Worm (Caenorhabditis elegans) whole organism, L4 larva: Measurements from ENCODE around the gene sdz-38.

ENCODE experiments used
- Y105C5A.15 ChIP-seq: fragments of 200-800 bp; sonication (Bioruptor generic); IDR thresholded peaks from 2 replicates; pipeline ENCODE4 v1.3.6; 2022; ENCODE audit warnings: missing genetic modification characterization, missing compliant biosample characterization
- Y5F2A.4 ChIP-seq: fragments of 200-800 bp; sonication (Bioruptor generic); optimal IDR thresholded peaks from 2 replicates; lab custom pipeline; 2018; ENCODE audit warnings: mild to moderate bottlenecking, missing genetic modification characterization, missing compliant biosample characterization
- arid-1 ChIP-seq: fragments of 200-800 bp; sonication (Bioruptor generic); conservative IDR thresholded peaks from 2 replicates; pipeline ENCODE4 v1.3.6; 2022; ENCODE audit warnings: missing genetic modification reagents, missing genetic modification characterization, missing compliant biosample characterization
- ceh-20 ChIP-seq: fragments of 200-800 bp; sonication (Bioruptor generic); IDR thresholded peaks from 2 replicates; pipeline ENCODE4 v1.3.6; 2022; ENCODE audit warnings: missing genetic modification reagents, missing genetic modification characterization, missing compliant biosample characterization
- ceh-62 ChIP-seq: sonication (generic microtip); optimal IDR thresholded peaks from 2 replicates; lab custom pipeline; 2017; ENCODE audit warnings: missing biosample characterization, missing genetic modification characterization
- ceh-82 ChIP-seq: sonication (generic microtip); optimal IDR thresholded peaks from 2 replicates; lab custom pipeline; 2017; ENCODE audit warnings: missing biosample characterization, missing genetic modification characterization
- ces-1 ChIP-seq: fragments of 150-350 bp; sonication (generic microtip); optimal IDR thresholded peaks from 4 replicates; lab custom pipeline; 2014; ENCODE audit warnings: missing biosample characterization, missing genetic modification reagents, missing genetic modification characterization
- daf-16 ChIP-seq, 3 experiments: sonication (generic microtip); optimal IDR thresholded peaks; 2 replicates each; lab custom pipeline; 2016 to 2017; ENCODE audit warnings: missing genetic modification characterization in 3 of 3, missing genetic modification reagents in 3 of 3, mild to moderate bottlenecking in 2 of 3, missing compliant biosample characterization in 2 of 3, missing biosample characterization in 1 of 3, moderate library complexity in 1 of 3
- dpl-1 ChIP-seq: fragments of 150-350 bp; optimal IDR thresholded peaks from 2 replicates; lab custom pipeline; 2014; ENCODE audit warnings: missing biosample characterization, missing genetic modification reagents, missing genetic modification characterization
- fkh-10 ChIP-seq: fragments of 150-350 bp; optimal IDR thresholded peaks from 2 replicates; lab custom pipeline; 2014; ENCODE audit warnings: missing biosample characterization, missing genetic modification reagents, missing genetic modification characterization
- hlh-11 ChIP-seq: fragments of 200-800 bp; sonication (Bioruptor generic); optimal IDR thresholded peaks from 2 replicates; lab custom pipeline; 2018; ENCODE audit warnings: mild to moderate bottlenecking, missing genetic modification characterization, missing compliant biosample characterization
- hlh-30 ChIP-seq: sonication (generic microtip); optimal IDR thresholded peaks from 2 replicates; lab custom pipeline; 2017; ENCODE audit warnings: antibody characterized with exemption, mild to moderate bottlenecking, missing genetic modification characterization, missing compliant biosample characterization; ENCODE audit not compliant: insufficient read depth
- hmg-1.1 ChIP-seq: fragments of 200-800 bp; sonication (Bioruptor generic); IDR thresholded peaks from 2 replicates; pipeline ENCODE4 v1.3.6; 2022; ENCODE audit warnings: missing genetic modification reagents, missing genetic modification characterization, missing compliant biosample characterization
- jun-1 ChIP-seq: fragments of 150-350 bp; optimal IDR thresholded peaks from 2 replicates; lab custom pipeline; 2014; ENCODE audit warnings: missing biosample characterization, missing genetic modification reagents, missing genetic modification characterization
- lin-39 ChIP-seq: fragments of 150-350 bp; optimal IDR thresholded peaks from 2 replicates; lab custom pipeline; 2014; ENCODE audit warnings: missing biosample characterization, missing genetic modification reagents, missing genetic modification characterization
- lsy-2 ChIP-seq, 2 experiments: fragments of 150-350 bp in 1 of 2; sonication (generic microtip) in 1 of 2; optimal IDR thresholded peaks; 2 replicates each; lab custom pipeline; 2014 to 2017; ENCODE audit warnings: missing biosample characterization in 2 of 2, missing genetic modification characterization in 2 of 2
- madf-5 ChIP-seq, 2 experiments: fragments of 200-800 bp; sonication (Bioruptor generic); IDR thresholded peaks; 2 replicates each; pipeline ENCODE4 v1.3.6; 2022; ENCODE audit warnings: missing compliant biosample characterization in 2 of 2, missing genetic modification characterization in 2 of 2
- mdl-1 ChIP-seq, 2 experiments: fragments of 150-350 bp in 1 of 2; sonication (generic microtip) in 1 of 2; optimal IDR thresholded peaks; 2 replicates each; lab custom pipeline; 2014 to 2017; ENCODE audit warnings: missing biosample characterization in 2 of 2, missing genetic modification characterization in 2 of 2
- mes-2 ChIP-seq: sonication (generic microtip); optimal IDR thresholded peaks from 2 replicates; lab custom pipeline; 2016; ENCODE audit warnings: missing genotype, mild to moderate bottlenecking, missing genetic modification characterization, missing compliant biosample characterization; ENCODE audit not compliant: poor library complexity, severe bottlenecking
- mxl-3 ChIP-seq: fragments of 200-800 bp; sonication (Bioruptor generic); optimal IDR thresholded peaks from 2 replicates; lab custom pipeline; 2018; ENCODE audit warnings: mild to moderate bottlenecking, missing genetic modification characterization, missing compliant biosample characterization
- nhr-10 ChIP-seq: fragments of 150-350 bp; optimal IDR thresholded peaks from 2 replicates; lab custom pipeline; 2014; ENCODE audit warnings: missing biosample characterization, missing genetic modification characterization
- nhr-11 ChIP-seq: fragments of 150-350 bp; optimal IDR thresholded peaks from 2 replicates; lab custom pipeline; 2014; ENCODE audit warnings: missing biosample characterization, missing genetic modification characterization
- nhr-28 ChIP-seq: fragments of 150-350 bp; optimal IDR thresholded peaks from 2 replicates; lab custom pipeline; 2014; ENCODE audit warnings: missing biosample characterization, missing genetic modification characterization
- nhr-76 ChIP-seq: fragments of 150-350 bp; optimal IDR thresholded peaks from 2 replicates; lab custom pipeline; 2014; ENCODE audit warnings: missing biosample characterization, missing genetic modification characterization
- pqm-1 ChIP-seq: sonication (generic microtip); optimal IDR thresholded peaks from 2 replicates; lab custom pipeline; 2017; ENCODE audit warnings: missing biosample characterization, missing genetic modification characterization
- rbr-2 ChIP-seq: sonication (generic microtip); optimal IDR thresholded peaks from 2 replicates; lab custom pipeline; 2016; ENCODE audit warnings: missing genotype, missing genetic modification characterization, missing compliant biosample characterization
- set-16 ChIP-seq: fragments of 200-800 bp; sonication (Bioruptor generic); IDR thresholded peaks from 2 replicates; pipeline ENCODE4 v1.3.6; 2022; ENCODE audit warnings: missing genetic modification reagents, missing genetic modification characterization, missing compliant biosample characterization
- skn-1 ChIP-seq: fragments of 150-350 bp; optimal IDR thresholded peaks from 2 replicates; lab custom pipeline; 2014; ENCODE audit warnings: missing biosample characterization, missing genetic modification characterization
- tag-97 ChIP-seq: fragments of 200-800 bp; sonication (Bioruptor generic); IDR thresholded peaks from 2 replicates; pipeline ENCODE4 v1.3.6; 2022; ENCODE audit warnings: missing genetic modification characterization, missing compliant biosample characterization
- tra-1 ChIP-seq: fragments of 200-800 bp; sonication (Bioruptor generic); IDR thresholded peaks from 2 replicates; pipeline ENCODE4 v1.3.6; 2022; ENCODE audit warnings: missing genetic modification reagents, missing genetic modification characterization, missing compliant biosample characterization
- unc-130 ChIP-seq: sonication (generic microtip); optimal IDR thresholded peaks from 2 replicates; lab custom pipeline; 2016; ENCODE audit warnings: missing genetic modification reagents, missing genetic modification characterization, missing compliant biosample characterization
- unc-39 ChIP-seq: sonication (generic microtip); optimal IDR thresholded peaks from 2 replicates; lab custom pipeline; 2017; ENCODE audit warnings: missing biosample characterization, missing genetic modification characterization
- unc-62 ChIP-seq, 3 experiments: fragments of 150-350 bp in 1 of 3; sonication (generic microtip); optimal IDR thresholded peaks in 2 of 3; peaks in 1 of 3; 1 replicate in 1 of 3; 2 replicates in 2 of 3; lab custom pipeline; 2014 to 2017; ENCODE audit warnings: missing biosample characterization in 3 of 3, missing genetic modification characterization in 3 of 3, missing genetic modification reagents in 3 of 3, missing genotype in 1 of 3
- zag-1 ChIP-seq: fragments of 150-350 bp; optimal IDR thresholded peaks from 2 replicates; lab custom pipeline; 2014; ENCODE audit warnings: missing biosample characterization, missing genetic modification characterization
- zfp-3 ChIP-seq: fragments of 200-800 bp; sonication (Bioruptor generic); conservative IDR thresholded peaks from 2 replicates; pipeline ENCODE4 v1.3.6; 2022; ENCODE audit warnings: missing genetic modification reagents, missing genetic modification characterization, missing compliant biosample characterization
- ztf-7 ChIP-seq: fragments of 150-350 bp; optimal IDR thresholded peaks from 2 replicates; lab custom pipeline; 2014; ENCODE audit warnings: missing biosample characterization, missing genetic modification characterization

Gene sdz-38

DNA sequence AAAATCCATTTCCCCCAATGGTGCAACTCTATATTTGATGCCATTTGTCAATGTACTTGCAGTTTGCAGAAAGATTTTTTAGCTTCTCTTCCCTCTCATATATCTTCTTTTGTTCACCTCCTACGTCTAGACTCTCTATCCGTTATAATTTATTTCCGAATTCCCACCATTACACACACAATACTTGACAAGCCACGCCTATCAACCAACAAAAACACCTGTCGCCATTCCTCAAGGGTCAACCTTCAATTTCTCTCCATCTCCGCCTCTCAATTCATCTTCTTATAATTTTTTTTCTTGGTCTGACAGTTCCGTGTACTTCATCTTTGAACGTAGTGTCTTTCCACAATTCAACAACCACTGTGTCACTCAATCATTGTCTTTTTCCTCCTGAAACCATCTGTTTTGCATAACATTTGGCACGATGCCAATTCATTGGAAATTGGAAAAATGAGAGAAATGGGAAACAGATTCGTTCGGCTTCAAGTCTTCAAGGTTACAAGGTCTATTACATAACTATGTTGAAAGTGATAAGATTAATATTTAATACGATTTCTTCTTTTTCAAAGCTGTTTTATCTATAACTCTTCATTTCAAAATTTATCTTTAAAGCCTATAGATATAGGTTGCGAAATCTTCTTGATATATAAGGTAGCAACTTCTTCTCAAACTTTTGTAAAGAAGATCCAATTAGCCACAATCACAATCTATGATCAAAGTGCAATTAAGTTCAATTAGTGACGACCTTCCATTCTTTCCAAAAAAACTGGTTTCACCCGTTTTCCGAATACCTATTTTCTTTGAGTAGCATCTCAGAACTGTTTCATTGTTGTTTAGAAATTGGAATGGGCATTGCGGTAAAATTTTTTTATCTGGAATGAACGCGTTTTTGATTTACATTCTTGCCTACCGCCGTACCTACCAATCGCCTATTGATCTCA, 5.2 kb upstream of the sdz-38 start:
- TF ChIP-seq jun-1 (tag; lab: Kevin White, UChicago) = no peak
- no peak for TF ChIP-seq mxl-3 (GFP tag; lab: Kevin White, UChicago)
- TF ChIP-seq ces-1 (GFP tag; lab: Kevin White, UChicago) = no peak
- TF ChIP-seq unc-62 (GFP tag; optimal IDR thresholded peaks at IDR 0.05 in 1 of 2; lab: Kevin White, UChicago) = peak in 1 of 2 experiments; percentile 99
- no peak for TF ChIP-seq unc-62 (tag; optimal IDR thresholded peaks at IDR 0.05; lab: Kevin White, UChicago)
- no peak for TF ChIP-seq unc-39 (tag; lab: Kevin White, UChicago)
- no peak for TF ChIP-seq hlh-11 (tag; lab: Kevin White, UChicago)
- TF ChIP-seq hlh-30 (tag; lab: Kevin White, UChicago) = no peak
- no peak for TF ChIP-seq madf-5 (GFP tag; IDR thresholded peaks at IDR 0.05; lab: Robert Waterston, UW)

DNA sequence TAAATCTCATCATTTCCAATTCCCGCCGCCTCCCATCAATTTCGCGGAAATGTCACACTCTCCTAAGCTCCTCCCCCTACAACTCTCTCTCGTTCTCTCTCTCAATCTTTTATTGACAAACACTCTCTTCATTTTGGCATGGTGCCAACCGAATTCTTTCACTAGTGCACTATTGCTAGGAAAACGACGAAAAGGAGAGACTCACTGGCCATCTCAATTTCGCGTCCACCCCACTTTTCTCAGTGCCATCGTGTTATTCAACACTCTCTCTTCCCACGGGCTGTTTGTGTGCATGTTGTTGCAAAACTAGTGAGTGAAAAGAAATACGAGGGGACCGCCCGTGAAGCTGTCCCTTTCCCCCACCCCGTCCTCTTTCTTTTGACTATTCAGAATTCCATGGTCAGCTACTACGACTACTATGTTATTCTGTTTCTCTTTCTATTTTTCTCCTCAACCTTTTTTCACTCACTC, 3.2 kb upstream of the sdz-38 start:
- TF ChIP-seq lin-39 (tag; lab: Kevin White, UChicago) (peak; percentile 22), mes-2 (tag; lab: Kevin White, UChicago) (no peak), tra-1 (GFP tag; lab: Robert Waterston, UW) (no peak), hlh-11 (tag; lab: Kevin White, UChicago) (peak; percentile 42), mdl-1 (tag; optimal IDR thresholded peaks at IDR 0.05; lab: Kevin White, UChicago) (peak in 1 of 2 experiments; percentile 18), ceh-20 (GFP tag; lab: Robert Waterston, UW) (0 out of 2 replicates have a peak, but pooled peaks have one; percentile 50), nhr-76 (no peak), hmg-1.1 (GFP tag; lab: Robert Waterston, UW) (peak; percentile 51; the same call in 1 of the 2 replicates), rbr-2 (tag; lab: Kevin White, UChicago) (peak; percentile 54), hlh-30 (tag; lab: Kevin White, UChicago) (peak; percentile 1), daf-16 (GFP tag; optimal IDR thresholded peaks at IDR 0.05; lab: Kevin White, UChicago) (peak in 1 of 2 experiments; percentile 88), daf-16 (tag; optimal IDR thresholded peaks at IDR 0.05; lab: Kevin White, UChicago) (no peak), ceh-82 (tag; lab: Kevin White, UChicago) (no peak), Y105C5A.15 (no peak), tag-97 (GFP tag; lab: Robert Waterston, UW) (no peak), nhr-28 (tag; lab: Kevin White, UChicago) (peak; percentile 14), set-16 (GFP tag; lab: Robert Waterston, UW) (no peak), pqm-1 (no peak), zfp-3 (GFP tag; lab: Robert Waterston, UW) (no peak), nhr-11 (tag; lab: Kevin White, UChicago) (peak; percentile 89), fkh-10 (GFP tag; lab: Kevin White, UChicago) (peak; percentile 9), dpl-1 (GFP tag; lab: Kevin White, UChicago) (peak; percentile 9), ztf-7 (no peak), unc-62 (GFP tag; optimal IDR thresholded peaks at IDR 0.05 in 1 of 2; lab: Kevin White, UChicago) (peak in 1 of 2 experiments; percentile 98), unc-62 (tag; optimal IDR thresholded peaks at IDR 0.05; lab: Kevin White, UChicago) (no peak), ceh-62 (tag; lab: Kevin White, UChicago) (no peak), zag-1 (tag; lab: Kevin White, UChicago) (no peak), skn-1 (no peak), nhr-10 (tag; lab: Kevin White, UChicago) (no peak), jun-1 (tag; lab: Kevin White, UChicago) (no peak), arid-1 (no peak), lsy-2 (tag; optimal IDR thresholded peaks at IDR 0.05; lab: Kevin White, UChicago) (peak in 1 of 2 experiments; percentile 9), unc-130 (GFP tag; lab: Kevin White, UChicago) (no peak), Y5F2A.4 (no peak), mxl-3 (GFP tag; lab: Kevin White, UChicago) (peak; percentile 18)
- TF ChIP-seq, all 104 proteins: peak for 15
